Fruit fly (Drosophila melanogaster) whole organism, embryonic: ENCODE results near the gene CG43867.

Source experiments
- CG10209 ChIP-seq: fragments of 200-800 bp; sonication (Bioruptor generic); optimal IDR thresholded peaks from 3 replicates; lab custom pipeline; 2017; ENCODE audit warnings: missing biosample characterization, mild to moderate bottlenecking, missing genetic modification characterization, missing genetic modification reagents
- CG10267 ChIP-seq: fragments of 200-800 bp; sonication (Bioruptor generic); optimal IDR thresholded peaks from 2 replicates; lab custom pipeline; 2018; ENCODE audit warnings: missing biosample characterization, mild to moderate bottlenecking, missing genetic modification characterization, moderate library complexity
- CG10321 ChIP-seq: fragments of 200-800 bp; sonication (Bioruptor generic); IDR thresholded peaks from 2 replicates; pipeline ENCODE4 v1.3.6; 2022; ENCODE audit warnings: missing biosample characterization, missing genetic modification characterization
- CG10431 ChIP-seq: fragments of 200-800 bp; sonication (Bioruptor generic); optimal IDR thresholded peaks from 3 replicates; lab custom pipeline; 2018; ENCODE audit warnings: missing biosample characterization, mild to moderate bottlenecking, missing genetic modification characterization
- CG11560 ChIP-seq: fragments of 200-800 bp; sonication (Bioruptor generic); IDR thresholded peaks from 3 replicates; pipeline ENCODE4 v1.3.6; 2022; ENCODE audit warnings: missing biosample characterization, missing genetic modification characterization
- CG14710 ChIP-seq: fragments of 200-800 bp; sonication (Bioruptor generic); optimal IDR thresholded peaks from 3 replicates; lab custom pipeline; 2019; ENCODE audit warnings: missing biosample characterization, mild to moderate bottlenecking, missing genetic modification characterization, moderate library complexity
- CG15514 ChIP-seq: fragments of 200-800 bp; sonication (Bioruptor generic); optimal IDR thresholded peaks from 3 replicates; lab custom pipeline; 2017; ENCODE audit warnings: missing biosample characterization, missing genetic modification characterization, mild to moderate bottlenecking, moderate library complexity, missing genetic modification reagents
- CG15601 ChIP-seq: fragments of 200-800 bp; sonication (Bioruptor generic); optimal IDR thresholded peaks from 3 replicates; lab custom pipeline; 2019; ENCODE audit warnings: missing biosample characterization, mild to moderate bottlenecking, missing genetic modification characterization, moderate library complexity
- CG1603 ChIP-seq: fragments of 200-800 bp; sonication (Bioruptor generic); optimal IDR thresholded peaks from 2 replicates; lab custom pipeline; 2019; ENCODE audit warnings: missing biosample characterization, mild to moderate bottlenecking, missing genetic modification characterization, moderate library complexity
- CG17361 ChIP-seq: fragments of 200-800 bp; sonication (Bioruptor generic); IDR thresholded peaks from 3 replicates; pipeline ENCODE4 v1.3.6; 2022; ENCODE audit warnings: missing biosample characterization, missing genetic modification characterization
- CG18011 ChIP-seq: fragments of 200-800 bp; sonication (Bioruptor generic); optimal IDR thresholded peaks from 2 replicates; lab custom pipeline; 2017; ENCODE audit warnings: missing biosample characterization, missing genetic modification characterization, mild to moderate bottlenecking, moderate library complexity, missing genotype
- CG3407 ChIP-seq: fragments of 200-800 bp; sonication (Bioruptor generic); optimal IDR thresholded peaks from 2 replicates; lab custom pipeline; 2018; ENCODE audit warnings: missing biosample characterization, mild to moderate bottlenecking, missing genetic modification characterization
- CG6791 ChIP-seq: fragments of 200-800 bp; sonication (Bioruptor generic); IDR thresholded peaks from 3 replicates; pipeline ENCODE4 v1.3.6; 2022; ENCODE audit warnings: missing biosample characterization, missing genetic modification characterization; ENCODE audit not compliant: partially characterized antibody
- CG8089 ChIP-seq: fragments of 200-800 bp; sonication (Bioruptor generic); optimal IDR thresholded peaks from 3 replicates; lab custom pipeline; 2016; ENCODE audit warnings: missing biosample characterization, missing genetic modification characterization
- CG8290 ChIP-seq, 3 experiments: fragments of 200-800 bp; sonication (Bioruptor generic); optimal IDR thresholded peaks; 2 replicates each; lab custom pipeline; 2016 to 2019; ENCODE audit warnings: missing biosample characterization in 3 of 3, missing genetic modification characterization in 3 of 3, mild to moderate bottlenecking in 2 of 3, moderate library complexity in 1 of 3
- CG8388 ChIP-seq: fragments of 200-800 bp; sonication (Bioruptor generic); optimal IDR thresholded peaks from 2 replicates; lab custom pipeline; 2019; ENCODE audit warnings: missing biosample characterization, mild to moderate bottlenecking, missing genetic modification characterization, moderate library complexity
- Dll ChIP-seq: fragments of 200-800 bp; sonication (Bioruptor generic); IDR thresholded peaks from 4 replicates; pipeline ENCODE4 v1.3.6; 2022; ENCODE audit warnings: missing biosample characterization, missing genetic modification characterization; ENCODE audit not compliant: partially characterized antibody
- Dp ChIP-seq: fragments of 200-800 bp; sonication (Bioruptor generic); optimal IDR thresholded peaks from 2 replicates; lab custom pipeline; 2018; ENCODE audit warnings: missing biosample characterization, mild to moderate bottlenecking, missing genetic modification characterization, moderate library complexity
- Dref ChIP-seq: fragments of 200-800 bp; sonication (Bioruptor generic); IDR thresholded peaks from 2 replicates; pipeline ENCODE4 v1.3.6; 2022; ENCODE audit warnings: missing biosample characterization, missing genetic modification characterization
- E2f2 ChIP-seq: fragments of 200-800 bp; sonication (Bioruptor generic); IDR thresholded peaks from 2 replicates; pipeline ENCODE4 v1.3.6; 2022; ENCODE audit warnings: missing biosample characterization, missing genetic modification characterization
- Ets97D ChIP-seq: fragments of 200-800 bp; sonication (Bioruptor generic); optimal IDR thresholded peaks from 3 replicates; lab custom pipeline; 2016; ENCODE audit warnings: missing biosample characterization, missing genetic modification characterization
- Hand ChIP-seq: fragments of 200-800 bp; sonication (Bioruptor generic); optimal IDR thresholded peaks from 2 replicates; lab custom pipeline; 2017; ENCODE audit warnings: mild to moderate bottlenecking, missing biosample characterization, missing genetic modification reagents, missing genetic modification characterization
- MBD-R2 ChIP-seq: fragments of 200-800 bp; sonication (Bioruptor generic); IDR thresholded peaks from 2 replicates; pipeline ENCODE4 v1.3.6; 2022; ENCODE audit warnings: missing biosample characterization, missing genetic modification characterization
- Med ChIP-seq: fragments of 200-800 bp; sonication (Bioruptor generic); peaks from one replicate; lab custom pipeline; 2016; ENCODE audit warnings: missing biosample characterization, missing genetic modification characterization, mild to moderate bottlenecking, inconsistent platforms, moderate library complexity
- Rfx ChIP-seq: fragments of 200-800 bp; sonication (Bioruptor generic); IDR thresholded peaks from 2 replicates; pipeline ENCODE4 v1.3.6; 2022; ENCODE audit warnings: missing biosample characterization, missing genetic modification characterization
- Rx ChIP-seq: fragments of 200-800 bp; sonication (Bioruptor generic); IDR thresholded peaks from 2 replicates; pipeline ENCODE4 v1.3.6; 2022; ENCODE audit warnings: missing biosample characterization, missing genetic modification characterization
- Sry-δ ChIP-seq: fragments of 200-800 bp; sonication (Bioruptor generic); optimal IDR thresholded peaks from 2 replicates; lab custom pipeline; 2016; ENCODE audit warnings: missing biosample characterization, missing genetic modification characterization
- Xbp1 ChIP-seq: fragments of 200-800 bp; sonication (Bioruptor generic); optimal IDR thresholded peaks from 3 replicates; lab custom pipeline; 2016; ENCODE audit warnings: missing biosample characterization, mild to moderate bottlenecking, missing genetic modification characterization
- YL-1 ChIP-seq: fragments of 200-800 bp; sonication (Bioruptor generic); optimal IDR thresholded peaks from 3 replicates; lab custom pipeline; 2017; ENCODE audit warnings: missing biosample characterization, mild to moderate bottlenecking, missing genetic modification characterization
- ara ChIP-seq: fragments of 200-800 bp; sonication (Bioruptor generic); IDR thresholded peaks from 2 replicates; pipeline ENCODE4 v1.3.6; 2022; ENCODE audit warnings: missing biosample characterization, missing genetic modification characterization
- ato ChIP-seq: fragments of 200-800 bp; sonication (Bioruptor generic); IDR thresholded peaks from 2 replicates; pipeline ENCODE4 v1.3.6; 2022; ENCODE audit warnings: missing biosample characterization, missing genetic modification characterization; ENCODE audit not compliant: partially characterized antibody
- caup ChIP-seq: fragments of 200-800 bp; sonication (Bioruptor generic); optimal IDR thresholded peaks from 3 replicates; lab custom pipeline; 2017; ENCODE audit warnings: missing biosample characterization, mild to moderate bottlenecking, missing genetic modification characterization, moderate library complexity; ENCODE audit not compliant: severe bottlenecking
- chinmo ChIP-seq: fragments of 200-800 bp; sonication (Bioruptor generic); IDR thresholded peaks from 4 replicates; pipeline ENCODE4 v1.3.6; 2022; ENCODE audit warnings: missing biosample characterization, missing genetic modification characterization; ENCODE audit not compliant: partially characterized antibody
- chm ChIP-seq: fragments of 200-800 bp; sonication (Bioruptor generic); IDR thresholded peaks from 2 replicates; pipeline ENCODE4 v1.3.6; 2022; ENCODE audit warnings: missing biosample characterization, missing genetic modification characterization
- ci ChIP-seq: fragments of 200-800 bp; sonication (Bioruptor generic); IDR thresholded peaks from 3 replicates; pipeline ENCODE4 v1.3.6; 2022; ENCODE audit warnings: missing biosample characterization, missing genetic modification characterization
- en ChIP-seq: fragments of 200-800 bp; sonication (Bioruptor generic); optimal IDR thresholded peaks from 2 replicates; lab custom pipeline; 2016; ENCODE audit warnings: missing biosample characterization, missing genetic modification characterization
- gem ChIP-seq: fragments of 200-800 bp; sonication (Bioruptor generic); optimal IDR thresholded peaks from 2 replicates; lab custom pipeline; 2019; ENCODE audit warnings: missing biosample characterization, mild to moderate bottlenecking, missing genetic modification characterization, moderate library complexity
- gfzf ChIP-seq: fragments of 200-800 bp; sonication (Bioruptor generic); optimal IDR thresholded peaks from 2 replicates; lab custom pipeline; 2016; ENCODE audit warnings: missing biosample characterization, mild to moderate bottlenecking, missing genetic modification characterization, moderate library complexity
- gsb-n ChIP-seq: fragments of 200-800 bp; sonication (Bioruptor generic); optimal IDR thresholded peaks from 3 replicates; lab custom pipeline; 2018; ENCODE audit warnings: missing biosample characterization, mild to moderate bottlenecking, missing genetic modification characterization
- nau ChIP-seq: fragments of 200-800 bp; sonication (Bioruptor generic); optimal IDR thresholded peaks from 3 replicates; lab custom pipeline; 2017; ENCODE audit warnings: missing biosample characterization, mild to moderate bottlenecking, missing genetic modification characterization, missing genetic modification reagents
- pb ChIP-seq: fragments of 200-800 bp; sonication (Bioruptor generic); optimal IDR thresholded peaks from 3 replicates; lab custom pipeline; 2016; ENCODE audit warnings: missing biosample characterization, missing genetic modification characterization
- pfk ChIP-seq: fragments of 200-800 bp; sonication (Bioruptor generic); optimal IDR thresholded peaks from 2 replicates; lab custom pipeline; 2018; ENCODE audit warnings: missing biosample characterization, mild to moderate bottlenecking, missing genetic modification characterization, moderate library complexity
- phol ChIP-seq: fragments of 200-800 bp; sonication (Bioruptor generic); optimal IDR thresholded peaks from 3 replicates; lab custom pipeline; 2018; ENCODE audit warnings: missing biosample characterization, mild to moderate bottlenecking, missing genetic modification characterization, moderate library complexity
- pzg ChIP-seq: fragments of 200-800 bp; sonication (Bioruptor generic); optimal IDR thresholded peaks from 3 replicates; lab custom pipeline; 2018; ENCODE audit warnings: missing biosample characterization, mild to moderate bottlenecking, missing genetic modification characterization, moderate library complexity
- row ChIP-seq: fragments of 200-800 bp; sonication (Bioruptor generic); IDR thresholded peaks from 3 replicates; pipeline ENCODE4 v1.3.6; 2022; ENCODE audit warnings: missing biosample characterization, missing genetic modification characterization
- sd ChIP-seq: fragments of 200-800 bp; sonication (Bioruptor generic); optimal IDR thresholded peaks from 3 replicates; lab custom pipeline; 2018; ENCODE audit warnings: missing biosample characterization, mild to moderate bottlenecking, missing genetic modification characterization, moderate library complexity
- trem ChIP-seq: fragments of 200-800 bp; optimal IDR thresholded peaks from 3 replicates; lab custom pipeline; 2019; ENCODE audit warnings: missing biosample characterization, mild to moderate bottlenecking, missing genetic modification characterization, moderate library complexity
- vfl ChIP-seq: fragments of 200-800 bp; sonication (Bioruptor generic); optimal IDR thresholded peaks from 2 replicates; lab custom pipeline; 2016; ENCODE audit warnings: missing biosample characterization, missing genetic modification characterization
- wor ChIP-seq: fragments of 200-800 bp; sonication (Bioruptor generic); IDR thresholded peaks from 2 replicates; pipeline ENCODE4 v1.3.6; 2022; ENCODE audit warnings: missing biosample characterization, missing genetic modification characterization

The CG43867 gene

DNA sequence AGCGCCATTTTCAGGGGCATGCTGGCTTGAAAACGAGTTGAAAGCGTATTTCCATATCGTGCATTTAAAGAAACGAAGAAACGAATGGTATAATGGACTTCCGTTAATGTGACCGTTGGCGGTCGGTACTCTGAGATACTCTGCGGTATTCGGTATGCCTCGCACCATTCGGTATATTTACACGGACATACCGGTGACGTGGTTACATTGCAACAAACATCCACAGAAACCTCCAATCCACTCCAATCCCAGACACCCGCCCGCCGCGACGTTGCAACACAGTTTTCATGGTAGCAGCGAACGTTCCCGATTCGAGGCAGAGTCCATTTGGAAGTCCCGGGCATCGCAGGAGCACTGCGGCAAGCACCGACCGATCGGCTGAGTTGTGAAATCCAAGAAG is 121.9 kb downstream of the CG43867 start, which contains the start of gene Sec22:
TSS of gene Sec22 (plus strand) at position 170 of the 400 bp plus-strand sequence.
- TF ChIP-seq Ets97D (GFP tag; lab: Kevin White, UChicago) (peak; percentile 93), en (GFP tag; lab: Kevin White, UChicago) (no peak), CG10209 (no peak), vfl (no peak), phol (peak; percentile 31), CG10267 (tag; lab: Kevin White, UChicago) (peak; percentile 27), row (GFP tag; lab: Robert Waterston, UW) (no peak), Dp (GFP tag; lab: Kevin White, UChicago) (peak; percentile 38), pzg (peak; percentile 59), nau (no peak), MBD-R2 (GFP tag; lab: Robert Waterston, UW) (peak; percentile 77), sd (no peak), gem (no peak), chinmo (GFP tag; lab: Robert Waterston, UW) (no peak), Rx (GFP tag; lab: Robert Waterston, UW) (no peak), Rfx (0 out of 2 replicates have a peak, but pooled peaks have one; percentile 8), ara (no peak), Sry-δ (GFP tag; lab: Kevin White, UChicago) (peak; percentile 17), CG8388 (GFP tag; lab: Kevin White, UChicago) (no peak), wor (no peak), CG8089 (no peak), YL-1 (peak; percentile 51), gfzf (GFP tag; lab: Kevin White, UChicago) (peak; percentile 74), CG6791 (GFP tag; lab: Robert Waterston, UW) (no peak), gsb-n (tag; lab: Kevin White, UChicago) (no peak), CG10431 (GFP tag; lab: Kevin White, UChicago) (no peak), CG15514 (GFP tag; lab: Kevin White, UChicago) (peak; percentile 43), CG17361 (GFP tag; lab: Robert Waterston, UW) (0 out of 3 replicates have a peak, but pooled peaks have one; percentile 20), Hand (GFP tag; lab: Kevin White, UChicago) (no peak), CG15601 (tag; lab: Kevin White, UChicago) (peak; percentile 18), Med (peak; percentile 80), CG11560 (tag; lab: Robert Waterston, UW) (no peak), CG14710 (tag; lab: Kevin White, UChicago) (peak; percentile 40), E2f2 (GFP tag; lab: Robert Waterston, UW) (peak; percentile 47), trem (tag; lab: Kevin White, UChicago) (peak; percentile 9), Xbp1 (peak; percentile 66), CG8290 (GFP tag; optimal IDR thresholded peaks at IDR 0.05; lab: Kevin White, UChicago) (no peak), CG8290 (tag; optimal IDR thresholded peaks at IDR 0.05; lab: Kevin White, UChicago) (peak in 1 of 2 experiments; percentile 46), CG3407 (GFP tag; lab: Kevin White, UChicago) (no peak), ato (GFP tag; lab: Robert Waterston, UW) (no peak), caup (peak; percentile 7), pb (GFP tag; lab: Kevin White, UChicago) (no peak), CG18011 (GFP tag; lab: Kevin White, UChicago) (no peak), ci (peak; percentile 31; the same call in 1 of the 3 replicates), CG10321 (no peak), Dref (GFP tag; lab: Robert Waterston, UW) (peak; percentile 29), pfk (GFP tag; lab: Kevin White, UChicago) (peak; percentile 60), chm (GFP tag; lab: Robert Waterston, UW) (peak; percentile 30; the same call in 1 of the 2 replicates), CG1603 (peak; percentile 54), Dll (0 out of 4 replicates have a peak, but pooled peaks have one; percentile 30)
